Fruit fly (Drosophila melanogaster): ENCODE data around the gene CG17211.

DNA sequence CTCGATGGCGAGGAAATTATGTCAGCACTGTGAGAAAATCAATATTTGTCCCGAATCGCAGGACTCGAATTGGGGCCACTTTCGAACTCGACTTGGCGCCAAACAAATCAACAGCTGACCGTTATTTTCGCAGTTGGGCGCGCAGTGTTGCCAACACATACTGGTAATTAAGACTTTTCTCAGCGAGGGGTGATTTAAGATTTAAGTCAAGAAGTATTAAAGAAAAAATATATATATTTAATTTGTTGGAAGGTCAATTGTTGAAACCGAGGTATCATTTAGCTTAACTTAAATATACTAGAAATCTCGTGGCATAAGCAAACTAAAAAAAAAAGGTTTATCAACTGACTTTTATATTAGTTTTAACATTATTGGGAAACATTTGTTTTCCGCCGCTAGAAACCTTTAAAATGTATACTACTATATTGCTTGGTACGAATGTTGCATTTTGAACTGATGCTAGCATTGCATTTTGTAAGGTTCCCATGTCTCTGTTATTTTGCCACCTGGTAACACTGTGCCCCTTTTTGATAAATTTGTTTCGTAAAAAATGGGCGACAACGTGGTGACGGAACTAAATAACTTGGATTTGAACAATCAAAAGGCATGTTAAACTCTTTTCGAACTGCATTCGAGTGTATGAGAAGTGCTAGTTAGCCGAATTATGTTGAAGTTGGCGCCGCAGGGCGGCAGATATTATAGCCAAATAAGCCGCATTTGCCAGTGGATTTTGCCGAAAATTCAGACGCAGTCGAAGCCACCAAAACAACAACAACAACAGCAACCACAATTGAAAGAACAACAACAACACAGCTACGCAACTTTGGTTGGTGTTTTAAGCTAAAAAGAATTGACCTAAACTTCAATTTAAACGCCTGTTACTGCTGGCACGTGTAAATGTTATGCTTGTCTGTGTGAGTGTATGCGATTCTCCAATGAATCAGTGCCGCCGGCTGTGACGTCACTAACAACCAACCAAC lies 10.6 kb upstream of the CG17211 start, which contains the start of the genes Patsas and ThrRS:
- TF ChIP-seq CG8478 (optimal IDR thresholded peaks at IDR 0.05) = no peak
- TF ChIP-seq CTCF (optimal IDR thresholded peaks at IDR 0.05) = peak in 1 of 2 experiments; percentile 10

Measured in S2 (cell line).